Worm (Caenorhabditis elegans): ENCODE data around the gene M88.3.

The M88.3 gene

DNA sequence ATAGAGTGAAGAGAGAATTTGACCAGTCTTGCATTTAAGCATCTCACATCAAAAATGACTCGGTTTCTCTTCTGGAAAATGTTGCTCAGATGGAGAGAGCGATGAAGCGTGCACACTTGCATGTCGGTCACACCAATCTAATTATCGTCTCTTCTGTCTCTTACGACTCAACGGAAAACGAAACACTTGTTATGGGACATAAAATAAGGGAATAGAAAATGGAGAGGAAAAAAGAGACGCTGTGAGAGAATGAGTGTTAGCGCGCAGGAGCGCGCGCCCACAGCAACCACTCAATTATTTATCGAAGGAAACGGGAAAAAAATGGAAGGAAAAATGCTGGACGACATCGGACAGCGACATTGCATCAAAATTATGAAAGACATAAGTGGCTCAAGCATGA is 39.1 kb downstream of the M88.3 start (continued):
- TF ChIP-seq daf-8 (GFP tag; IDR thresholded peaks at IDR 0.05) (no peak), nhr-42 (GFP tag; IDR thresholded peaks at IDR 0.05) (no peak), F10B5.3 (tag; optimal IDR thresholded peaks at IDR 0.05) (no peak), lin-38 (GFP tag; IDR thresholded peaks at IDR 0.05) (no peak), jun-1 (tag; optimal IDR thresholded peaks at IDR 0.05) (no peak), ceh-62 (tag; optimal IDR thresholded peaks at IDR 0.05) (no peak), cey-2 (tag; optimal IDR thresholded peaks at IDR 0.05; ENCODE audit: borderline replicate concordance, insufficient read depth) (no peak), madf-5 (GFP tag; IDR thresholded peaks at IDR 0.05) (no peak), snpc-1.2 (GFP tag; IDR thresholded peaks at IDR 0.05) (no peak), mdl-1 (tag; optimal IDR thresholded peaks at IDR 0.05) (peak in 1 of 2 experiments; percentile 1), lir-3 (tag; optimal IDR thresholded peaks at IDR 0.05) (no peak), F26F4.8 (GFP tag; conservative IDR thresholded peaks at IDR 0.05) (no peak), dmd-6 (GFP tag; IDR thresholded peaks at IDR 0.05) (no peak), spr-3 (GFP tag; optimal IDR thresholded peaks at IDR 0.05) (no peak), ama-1 (optimal IDR thresholded peaks at IDR 0.05) (no peak), nhr-76 (tag; optimal IDR thresholded peaks at IDR 0.05) (no peak), Y105C5A.15 (GFP tag; IDR thresholded peaks at IDR 0.05) (no peak), nhr-10 (tag; optimal IDR thresholded peaks at IDR 0.05) (no peak), tag-97 (GFP tag; IDR thresholded peaks at IDR 0.05) (no peak), unc-62 (GFP tag; optimal IDR thresholded peaks at IDR 0.05 in 1 of 2) (peak in 1 of 2 experiments; percentile 20), unc-62 (tag; optimal IDR thresholded peaks at IDR 0.05) (no peak), lin-1 (GFP tag; IDR thresholded peaks at IDR 0.05) (no peak), hlh-30 (tag; optimal IDR thresholded peaks at IDR 0.05; ENCODE audit: insufficient read depth) (peak; percentile 53), madf-9 (GFP tag; conservative IDR thresholded peaks at IDR 0.05) (no peak), attf-4 (tag; optimal IDR thresholded peaks at IDR 0.05) (no peak), mxl-2 (GFP tag; conservative IDR thresholded peaks at IDR 0.05) (no peak), daf-16 (GFP tag; optimal IDR thresholded peaks at IDR 0.05) (no peak), daf-16 (tag; optimal IDR thresholded peaks at IDR 0.05) (no peak), dmd-8 (GFP tag; IDR thresholded peaks at IDR 0.05) (no peak), set-16 (GFP tag; IDR thresholded peaks at IDR 0.05) (no peak), pha-4 (GFP tag; IDR thresholded peaks at IDR 0.05) (no peak), pha-4 (tag; optimal IDR thresholded peaks at IDR 0.05) (no peak), nhr-41 (GFP tag; IDR thresholded peaks at IDR 0.05) (no peak), nhr-77 (tag; optimal IDR thresholded peaks at IDR 0.05) (no peak), aly-2 (tag; optimal IDR thresholded peaks at IDR 0.05) (no peak), mep-1 (tag; optimal IDR thresholded peaks at IDR 0.05) (peak; percentile 33), unc-39 (tag; optimal IDR thresholded peaks at IDR 0.05) (no peak), hif-1 (tag; optimal IDR thresholded peaks at IDR 0.05) (peak in 1 of 2 experiments; percentile 3), F44E2.7 (GFP tag; IDR thresholded peaks at IDR 0.05) (no peak)

DNA sequence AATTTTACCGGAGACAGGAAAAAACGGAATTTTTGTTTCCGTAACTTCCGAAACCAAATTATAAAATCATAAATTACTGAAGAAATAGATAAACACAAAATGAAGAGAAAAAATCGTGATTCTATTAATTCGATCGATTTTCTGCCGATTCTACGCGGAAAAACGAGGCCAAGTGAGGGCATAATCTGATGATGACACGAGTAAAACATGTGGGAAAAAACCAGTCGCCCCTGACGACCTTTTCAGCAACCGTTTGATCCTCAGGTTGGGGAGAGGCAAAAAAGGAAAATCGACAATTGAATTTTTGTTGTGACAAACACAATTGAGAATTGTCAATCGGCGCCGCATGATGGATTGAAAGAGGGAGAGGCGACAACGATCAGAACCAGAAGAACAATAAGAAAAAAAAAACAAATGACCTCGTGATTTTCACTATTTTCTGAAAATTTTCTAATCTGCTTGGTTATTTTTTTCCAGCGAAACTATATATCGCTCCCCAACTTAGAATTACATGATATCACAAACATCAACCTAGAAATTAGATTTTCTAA is 39.9 kb downstream of the M88.3 start:
- TF ChIP-seq ZK337.2 (GFP tag; IDR thresholded peaks at IDR 0.05): no peak
- TF ChIP-seq dmd-6 (GFP tag; IDR thresholded peaks at IDR 0.05): peak; percentile 23; the same call in 1 of the 2 replicates
- peak; percentile 39 for TF ChIP-seq mxl-3 (GFP tag; optimal IDR thresholded peaks at IDR 0.05)
- TF ChIP-seq lin-15B (tag; optimal IDR thresholded peaks at IDR 0.05): no peak
- TF ChIP-seq Y48G9A.11 (GFP tag; IDR thresholded peaks at IDR 0.05): no peak
- TF ChIP-seq spr-1 (tag; optimal IDR thresholded peaks at IDR 0.05): no peak
- no peak for TF ChIP-seq madf-9 (GFP tag; conservative IDR thresholded peaks at IDR 0.05)
- TF ChIP-seq ceh-28 (tag; optimal IDR thresholded peaks at IDR 0.05): no peak
- no peak for TF ChIP-seq Y75B8A.6 (GFP tag; IDR thresholded peaks at IDR 0.05)
- TF ChIP-seq ceh-82 (tag; optimal IDR thresholded peaks at IDR 0.05): no peak
- TF ChIP-seq lir-3 (tag; optimal IDR thresholded peaks at IDR 0.05): no peak
- TF ChIP-seq lin-38 (GFP tag; IDR thresholded peaks at IDR 0.05): no peak
- no peak for TF ChIP-seq F26F4.8 (GFP tag; conservative IDR thresholded peaks at IDR 0.05)
- TF ChIP-seq ceh-62 (tag; optimal IDR thresholded peaks at IDR 0.05): no peak
- TF ChIP-seq unc-62 (GFP tag; optimal IDR thresholded peaks at IDR 0.05 in 1 of 2): no peak
- no peak for TF ChIP-seq unc-62 (tag; optimal IDR thresholded peaks at IDR 0.05)
- no peak for TF ChIP-seq daf-8 (GFP tag; IDR thresholded peaks at IDR 0.05)
- no peak for TF ChIP-seq daf-16 (GFP tag; optimal IDR thresholded peaks at IDR 0.05)
- peak; percentile 0 for TF ChIP-seq daf-16 (tag; optimal IDR thresholded peaks at IDR 0.05)
- TF ChIP-seq egl-27 (tag; optimal IDR thresholded peaks at IDR 0.05): no peak
- no peak for TF ChIP-seq zag-1 (tag; optimal IDR thresholded peaks at IDR 0.05)
- TF ChIP-seq hlh-30 (tag; optimal IDR thresholded peaks at IDR 0.05; ENCODE audit: insufficient read depth): peak; percentile 56
- no peak for TF ChIP-seq unc-39 (tag; optimal IDR thresholded peaks at IDR 0.05)
- TF ChIP-seq nhr-111 (GFP tag; optimal IDR thresholded peaks at IDR 0.05): no peak
- TF ChIP-seq T26A8.4 (GFP tag; IDR thresholded peaks at IDR 0.05): no peak; the same call in 1 of the 2 replicates
